Fruit fly (Drosophila melanogaster): ENCODE measurements around the gene CG45012.
A peak's percentile ranks its signal among the peaks of the same experiment; 100 is the strongest.

Gene CG45012

dm6 chr2L:11807697-11808226, 26.6 kb upstream of the CG45012 start (continued):
- TF ChIP-seq her (GFP tag; optimal IDR thresholded peaks at IDR 0.05) (peak; percentile 34), Six4 (GFP tag; optimal IDR thresholded peaks at IDR 0.05) (no peak), usp (GFP tag; optimal IDR thresholded peaks at IDR 0.05) (no peak), Sin3A (optimal IDR thresholded peaks at IDR 0.05) (no peak), CG11398 (GFP tag; optimal IDR thresholded peaks at IDR 0.05) (no peak), Asciz (GFP tag; optimal IDR thresholded peaks at IDR 0.05) (no peak), trh (GFP tag; optimal IDR thresholded peaks at IDR 0.05) (no peak), Atf-2 (GFP tag; optimal IDR thresholded peaks at IDR 0.05) (no peak), CG17328 (GFP tag; IDR thresholded peaks at IDR 0.05) (peak; percentile 36; the same call in 1 of the 2 replicates), CG12155 (GFP tag; optimal IDR thresholded peaks at IDR 0.05) (peak; percentile 16), CG13894 (tag; optimal IDR thresholded peaks at IDR 0.05) (peak; percentile 78), Camta (GFP tag; optimal IDR thresholded peaks at IDR 0.05) (no peak), Tbp (GFP tag; optimal IDR thresholded peaks at IDR 0.05) (no peak), CG33213 (GFP tag; optimal IDR thresholded peaks at IDR 0.05) (no peak), vvl (GFP tag; IDR thresholded peaks at IDR 0.05) (peak; percentile 60), CG2116 (GFP tag; optimal IDR thresholded peaks at IDR 0.05) (peak; percentile 33), CG8281 (tag; optimal IDR thresholded peaks at IDR 0.05) (no peak), CG17612 (GFP tag; IDR thresholded peaks at IDR 0.05) (no peak), HLH4C (GFP tag; IDR thresholded peaks at IDR 0.05; ENCODE audit: partially characterized antibody) (peak; percentile 14; the same call in 1 of the 3 replicates), Abd-B (GFP tag; optimal IDR thresholded peaks at IDR 0.05) (no peak), pho (GFP tag; optimal IDR thresholded peaks at IDR 0.05) (no peak), D19A (tag; optimal IDR thresholded peaks at IDR 0.05) (no peak), CG13424 (tag; optimal IDR thresholded peaks at IDR 0.05) (no peak), bsh (GFP tag; optimal IDR thresholded peaks at IDR 0.05) (peak in 1 of 2 experiments; percentile 18), nom (GFP tag; optimal IDR thresholded peaks at IDR 0.05) (peak; percentile 61), disco-r (GFP tag; optimal IDR thresholded peaks at IDR 0.05) (no peak), CG5245 (GFP tag; optimal IDR thresholded peaks at IDR 0.05) (no peak), CG10654 (GFP tag; optimal IDR thresholded peaks at IDR 0.05) (no peak), slbo (GFP tag; IDR thresholded peaks at IDR 0.05) (peak; percentile 45; the same call in 1 of the 2 replicates), D19B (GFP tag; optimal IDR thresholded peaks at IDR 0.05) (no peak), CG12769 (tag; optimal IDR thresholded peaks at IDR 0.05) (peak; percentile 88), tgo (GFP tag; IDR thresholded peaks at IDR 0.05) (no peak), CG15011 (GFP tag; optimal IDR thresholded peaks at IDR 0.05) (no peak), chm (GFP tag; IDR thresholded peaks at IDR 0.05) (peak; percentile 67; the same call in 1 of the 2 replicates), CG10366 (GFP tag; IDR thresholded peaks at IDR 0.05) (no peak), br (optimal IDR thresholded peaks at IDR 0.05) (no peak), lbe (GFP tag; optimal IDR thresholded peaks at IDR 0.05) (no peak), Myb (GFP tag; optimal IDR thresholded peaks at IDR 0.05) (no peak), slp2 (GFP tag; optimal IDR thresholded peaks at IDR 0.05) (no peak), CG12659 (GFP tag; optimal IDR thresholded peaks at IDR 0.05) (no peak), crp (GFP tag; optimal IDR thresholded peaks at IDR 0.05) (no peak), Adf1 (GFP tag; IDR thresholded peaks at IDR 0.05) (peak; percentile 83), dati (GFP tag; IDR thresholded peaks at IDR 0.05) (no peak), lab (GFP tag; optimal IDR thresholded peaks at IDR 0.05) (peak; percentile 65), gro (GFP tag; optimal IDR thresholded peaks at IDR 0.05) (peak; percentile 54), twi (tag; optimal IDR thresholded peaks at IDR 0.05) (no peak), D (optimal IDR thresholded peaks at IDR 0.05) (no peak), D (GFP tag; optimal IDR thresholded peaks at IDR 0.05) (no peak), ash1 (GFP tag; optimal IDR thresholded peaks at IDR 0.05) (peak; percentile 36), Vsx1 (GFP tag; optimal IDR thresholded peaks at IDR 0.05) (no peak), CG43689 (GFP tag; IDR thresholded peaks at IDR 0.05) (no peak), Optix (GFP tag; IDR thresholded peaks at IDR 0.05) (no peak)

All from whole organism, embryonic.